Fruit fly (Drosophila melanogaster): ENCODE results near the gene CG42494.

CG42494 gene

dm6 chr3L:3166200-3166695 lies 18.0 kb upstream of the CG42494 start, which contains the start of gene Asciz:
Gene Asciz (minus strand): TSS chr3L:3166250.
- no peak for TF ChIP-seq CTCF (optimal IDR thresholded peaks at IDR 0.05)
- TF ChIP-seq CG8478 (optimal IDR thresholded peaks at IDR 0.05), result no peak

- TF ChIP-seq CG8478 (optimal IDR thresholded peaks at IDR 0.05), result no peak
- no peak for TF ChIP-seq CTCF (optimal IDR thresholded peaks at IDR 0.05)
Observed at dm6 chr3L:3169107-3169506, 15.1 kb upstream of the CG42494 start, which contains the start of the genes CG32278 and CG32281. Gene CG32278 (plus strand): TSS chr3L:3169286. Gene CG32281 (plus strand): TSS chr3L:3169375.

dm6 chr3L:3172445-3172844 lies 11.8 kb upstream of the CG42494 start, which contains the start of gene CG14963:
Gene CG14963 (minus strand): TSS chr3L:3172545.
- TF ChIP-seq CTCF (optimal IDR thresholded peaks at IDR 0.05) (no peak), CG8478 (optimal IDR thresholded peaks at IDR 0.05) (no peak)

dm6 chr3L:3177872-3178271 lies 6.3 kb upstream of the CG42494 start:
- TF ChIP-seq CG8478 (optimal IDR thresholded peaks at IDR 0.05), result no peak
- no peak for TF ChIP-seq CTCF (optimal IDR thresholded peaks at IDR 0.05)

dm6 chr3L:3178530-3179096 lies 5.6 kb upstream of the CG42494 start, which contains the start of the genes MnM and Girdin:
Gene MnM (minus strand): TSS chr3L:3178580.
Gene Girdin (plus strand): TSS chr3L:3178930.
- TF ChIP-seq CG8478 (optimal IDR thresholded peaks at IDR 0.05) (no peak), CTCF (optimal IDR thresholded peaks at IDR 0.05) (peak in 1 of 2 experiments; percentile 46)

- TF ChIP-seq CG8478 (optimal IDR thresholded peaks at IDR 0.05), result no peak
Observed at dm6 chr3L:3179474-3179873, 4.7 kb upstream of the CG42494 start.

- TF ChIP-seq CG8478 (optimal IDR thresholded peaks at IDR 0.05) (no peak), CTCF (optimal IDR thresholded peaks at IDR 0.05) (no peak)
Observed at dm6 chr3L:3186364-3186763, 2.2 kb downstream of the CG42494 start, which contains the start of gene CG32284. Gene CG32284 (plus strand): TSS chr3L:3186664.

dm6 chr3L:3187263-3187662 lies 3.1 kb downstream of the CG42494 start, which contains the start of gene CG14957:
Gene CG14957 (plus strand): TSS chr3L:3187563.
- TF ChIP-seq CTCF (optimal IDR thresholded peaks at IDR 0.05) (no peak), CG8478 (optimal IDR thresholded peaks at IDR 0.05) (no peak)

- TF ChIP-seq CTCF (optimal IDR thresholded peaks at IDR 0.05) (no peak), CG8478 (optimal IDR thresholded peaks at IDR 0.05) (no peak)
Observed at dm6 chr3L:3189647-3190046, 5.4 kb downstream of the CG42494 start, which contains the start of the genes CG42525 and CG14958. Gene CG42525 (minus strand): TSS chr3L:3189747. Gene CG14958 (plus strand): TSS chr3L:3189978.

- TF ChIP-seq CTCF (optimal IDR thresholded peaks at IDR 0.05) (no peak), CG8478 (optimal IDR thresholded peaks at IDR 0.05) (no peak)
Observed at dm6 chr3L:3192333-3192894, 8.2 kb downstream of the CG42494 start, which contains the start of gene CG14965. Gene CG14965 (minus strand): TSS chr3L:3192491.

dm6 chr3L:3192912-3193311 lies 8.7 kb downstream of the CG42494 start, which contains the start of gene Hsp83:
Gene Hsp83 (plus strand): TSS chr3L:3192969.
- TF ChIP-seq CTCF (optimal IDR thresholded peaks at IDR 0.05) (no peak), CG8478 (optimal IDR thresholded peaks at IDR 0.05) (no peak)

- no peak for TF ChIP-seq CG8478 (optimal IDR thresholded peaks at IDR 0.05)
- no peak for TF ChIP-seq CTCF (optimal IDR thresholded peaks at IDR 0.05)
Observed at dm6 chr3L:3194059-3194458, 9.9 kb downstream of the CG42494 start.

dm6 chr3L:3197464-3197863 lies 13.3 kb downstream of the CG42494 start, which contains the start of gene CG14966:
Gene CG14966 (minus strand): TSS chr3L:3197631.
- no peak for TF ChIP-seq CG8478 (optimal IDR thresholded peaks at IDR 0.05)
- peak in 1 of 2 experiments; percentile 39 for TF ChIP-seq CTCF (optimal IDR thresholded peaks at IDR 0.05)

- no peak for TF ChIP-seq CTCF (optimal IDR thresholded peaks at IDR 0.05)
- TF ChIP-seq CG8478 (optimal IDR thresholded peaks at IDR 0.05), result no peak
Observed at dm6 chr3L:3198447-3199402, 14.5 kb downstream of the CG42494 start, which contains the start of the genes CG32276 and gry. Gene CG32276 (minus strand): TSS chr3L:3199047. Gene gry (plus strand): TSS chr3L:3199090.

Measured in S2 (cell line).